Fruit fly (Drosophila melanogaster) whole organism, embryonic: Measurements from ENCODE around the gene CG43895.
A peak's percentile ranks its signal among the peaks of the same experiment; 100 is the strongest.

ENCODE experiments used
- Antp ChIP-seq: fragments of 200-800 bp; sonication (Bioruptor generic); optimal IDR thresholded peaks from 3 replicates; lab custom pipeline; 2016; ENCODE audit warnings: missing biosample characterization, missing genetic modification characterization
- Asciz ChIP-seq: fragments of 200-800 bp; sonication (Bioruptor generic); optimal IDR thresholded peaks from 2 replicates; lab custom pipeline; 2017; ENCODE audit warnings: missing biosample characterization, mild to moderate bottlenecking, missing genetic modification characterization, missing genetic modification reagents
- Atf3 ChIP-seq: fragments of 200-800 bp; sonication (Bioruptor generic); optimal IDR thresholded peaks from 3 replicates; lab custom pipeline; 2016; ENCODE audit warnings: missing biosample characterization, missing genetic modification characterization
- BEAF-32 ChIP-seq: fragments of 200-800 bp; sonication (Bioruptor generic); optimal IDR thresholded peaks from 3 replicates; lab custom pipeline; 2017; ENCODE audit warnings: missing biosample characterization, missing genetic modification characterization, mild to moderate bottlenecking, moderate library complexity, missing genetic modification reagents
- CG10321 ChIP-seq: fragments of 200-800 bp; sonication (Bioruptor generic); IDR thresholded peaks from 2 replicates; pipeline ENCODE4 v1.3.6; 2022; ENCODE audit warnings: missing biosample characterization, missing genetic modification characterization
- CG11247 ChIP-seq: fragments of 200-800 bp; sonication (Bioruptor generic); IDR thresholded peaks from 2 replicates; pipeline ENCODE4 v1.3.6; 2022; ENCODE audit warnings: missing biosample characterization, missing genetic modification characterization
- CG12155 ChIP-seq: fragments of 200-800 bp; sonication (Bioruptor generic); optimal IDR thresholded peaks from 3 replicates; lab custom pipeline; 2016; ENCODE audit warnings: missing biosample characterization, missing genetic modification characterization
- CG1647 ChIP-seq: fragments of 200-800 bp; sonication (Bioruptor generic); optimal IDR thresholded peaks from 3 replicates; lab custom pipeline; 2016; ENCODE audit warnings: missing biosample characterization, missing genetic modification characterization
- CG18476 ChIP-seq: fragments of 200-800 bp; sonication (Bioruptor generic); optimal IDR thresholded peaks from 2 replicates; lab custom pipeline; 2016; ENCODE audit warnings: missing biosample characterization, mild to moderate bottlenecking, missing genetic modification characterization
- CG30403 ChIP-seq: fragments of 200-800 bp; sonication (Bioruptor generic); optimal IDR thresholded peaks from 3 replicates; lab custom pipeline; 2016; ENCODE audit warnings: missing biosample characterization, missing genetic modification characterization
- CG3995 ChIP-seq: fragments of 200-800 bp; sonication (Bioruptor generic); optimal IDR thresholded peaks from 3 replicates; lab custom pipeline; 2016; ENCODE audit warnings: missing biosample characterization, missing genetic modification characterization
- CG42726 ChIP-seq: fragments of 200-800 bp; sonication (Bioruptor generic); IDR thresholded peaks from 2 replicates; pipeline ENCODE4 v1.3.6; 2022; ENCODE audit warnings: missing biosample characterization, missing genetic modification characterization; ENCODE audit not compliant: partially characterized antibody
- CG5245 ChIP-seq: fragments of 200-800 bp; sonication (Bioruptor generic); optimal IDR thresholded peaks from 3 replicates; lab custom pipeline; 2016; ENCODE audit warnings: missing biosample characterization, missing genetic modification characterization
- CG9876 ChIP-seq: fragments of 200-800 bp; sonication (Bioruptor generic); optimal IDR thresholded peaks from 2 replicates; lab custom pipeline; 2016; ENCODE audit warnings: missing biosample characterization, missing genetic modification characterization
- CHES-1-like ChIP-seq: fragments of 200-800 bp; sonication (Bioruptor generic); optimal IDR thresholded peaks from 2 replicates; lab custom pipeline; 2016; ENCODE audit warnings: missing biosample characterization, missing genetic modification characterization
- CTCF ChIP-seq: fragments of 200-800 bp; sonication (Bioruptor generic); optimal IDR thresholded peaks from 2 replicates; lab custom pipeline; 2017; ENCODE audit warnings: missing biosample characterization, mild to moderate bottlenecking, missing genetic modification characterization, moderate library complexity
- CoRest ChIP-seq: fragments of 200-800 bp; sonication (Bioruptor generic); optimal IDR thresholded peaks from 3 replicates; lab custom pipeline; 2018; ENCODE audit warnings: missing biosample characterization, mild to moderate bottlenecking, missing genetic modification characterization, moderate library complexity
- Dp ChIP-seq: fragments of 200-800 bp; sonication (Bioruptor generic); optimal IDR thresholded peaks from 2 replicates; lab custom pipeline; 2018; ENCODE audit warnings: missing biosample characterization, mild to moderate bottlenecking, missing genetic modification characterization, moderate library complexity
- Eip74EF ChIP-seq, 2 experiments: fragments of 200-800 bp in 1 of 2; fragments of >200 bp in 1 of 2; sonication (Bioruptor generic) in 1 of 2; optimal IDR thresholded peaks; 2 replicates each; lab custom pipeline; 2017 to 2019; ENCODE audit warnings: missing biosample characterization in 2 of 2, missing genetic modification characterization in 2 of 2, mild to moderate bottlenecking in 1 of 2, moderate library complexity in 1 of 2
- Fer2 ChIP-seq: fragments of 200-800 bp; sonication (Bioruptor generic); optimal IDR thresholded peaks from 2 replicates; lab custom pipeline; 2018; ENCODE audit warnings: missing biosample characterization, mild to moderate bottlenecking, missing genetic modification characterization, moderate library complexity
- HLH4C ChIP-seq: fragments of 200-800 bp; sonication (Bioruptor generic); IDR thresholded peaks from 3 replicates; pipeline ENCODE4 v1.3.6; 2022; ENCODE audit warnings: missing biosample characterization, missing genetic modification characterization; ENCODE audit not compliant: partially characterized antibody
- Hr39 ChIP-seq: fragments of >200 bp; optimal IDR thresholded peaks from 2 replicates; lab custom pipeline; 2017
- Hsf ChIP-seq: fragments of 200-800 bp; sonication (Bioruptor generic); optimal IDR thresholded peaks from 3 replicates; lab custom pipeline; 2016; ENCODE audit warnings: missing biosample characterization, missing genetic modification characterization
- Lhr ChIP-seq: fragments of 200-800 bp; sonication (Bioruptor generic); optimal IDR thresholded peaks from 3 replicates; lab custom pipeline; 2017; ENCODE audit warnings: mild to moderate bottlenecking, missing biosample characterization, missing genetic modification reagents, missing genetic modification characterization
- Med ChIP-seq: fragments of 200-800 bp; sonication (Bioruptor generic); peaks from one replicate; lab custom pipeline; 2016; ENCODE audit warnings: missing biosample characterization, missing genetic modification characterization, mild to moderate bottlenecking, inconsistent platforms, moderate library complexity
- NK7.1 ChIP-seq: fragments of 200-800 bp; sonication (Bioruptor generic); optimal IDR thresholded peaks from 3 replicates; lab custom pipeline; 2016; ENCODE audit warnings: missing biosample characterization, missing genetic modification characterization
- PHDP ChIP-seq: fragments of 200-800 bp; sonication (Bioruptor generic); optimal IDR thresholded peaks from 3 replicates; lab custom pipeline; 2018; ENCODE audit warnings: missing biosample characterization, mild to moderate bottlenecking, missing genetic modification characterization, moderate library complexity
- Poxn ChIP-seq: fragments of 200-800 bp; sonication (Bioruptor generic); IDR thresholded peaks from 2 replicates; pipeline ENCODE4 v1.3.6; 2022; ENCODE audit warnings: missing biosample characterization, missing genetic modification characterization
- ato ChIP-seq: fragments of 200-800 bp; sonication (Bioruptor generic); IDR thresholded peaks from 2 replicates; pipeline ENCODE4 v1.3.6; 2022; ENCODE audit warnings: missing biosample characterization, missing genetic modification characterization; ENCODE audit not compliant: partially characterized antibody
- bsh ChIP-seq, 2 experiments: fragments of 200-800 bp; sonication (Bioruptor generic); optimal IDR thresholded peaks; 2 replicates each; lab custom pipeline; 2017 to 2018; ENCODE audit warnings: mild to moderate bottlenecking in 2 of 2, missing biosample characterization in 2 of 2, missing genetic modification characterization in 2 of 2, moderate library complexity in 1 of 2
- ems ChIP-seq: fragments of 200-800 bp; sonication (Bioruptor generic); optimal IDR thresholded peaks from 3 replicates; lab custom pipeline; 2016; ENCODE audit warnings: missing biosample characterization, missing genetic modification characterization
- fru ChIP-seq: fragments of >200 bp; optimal IDR thresholded peaks from 2 replicates; lab custom pipeline; 2017
- hb ChIP-seq: fragments of 200-800 bp; sonication (Bioruptor generic); IDR thresholded peaks from 3 replicates; pipeline ENCODE4 v1.3.6; 2022; ENCODE audit warnings: missing biosample characterization, missing genetic modification characterization; ENCODE audit not compliant: partially characterized antibody
- insv ChIP-seq, 2 experiments: fragments of 200-800 bp; sonication (Bioruptor generic); optimal IDR thresholded peaks; 3 replicates each; lab custom pipeline; 2016 to 2018; ENCODE audit warnings: missing biosample characterization in 2 of 2, missing genetic modification characterization in 2 of 2
- nom ChIP-seq: fragments of 200-800 bp; sonication (Bioruptor generic); optimal IDR thresholded peaks from 2 replicates; lab custom pipeline; 2017; ENCODE audit warnings: missing biosample characterization, missing genetic modification characterization, mild to moderate bottlenecking, moderate library complexity, missing genetic modification reagents
- org-1 ChIP-seq: fragments of 200-800 bp; sonication (Bioruptor generic); optimal IDR thresholded peaks from 2 replicates; lab custom pipeline; 2017; ENCODE audit warnings: missing biosample characterization, missing genetic modification characterization
- otp ChIP-seq: fragments of 200-800 bp; sonication (Bioruptor generic); IDR thresholded peaks from 3 replicates; pipeline ENCODE4, ENCODE4 v1.3.6; 2022; ENCODE audit warnings: missing biosample characterization, missing genetic modification characterization
- p53 ChIP-seq: fragments of 200-800 bp; sonication (Bioruptor generic); optimal IDR thresholded peaks from 2 replicates; lab custom pipeline; 2016; ENCODE audit warnings: missing biosample characterization, missing genetic modification characterization
- phol ChIP-seq: fragments of 200-800 bp; sonication (Bioruptor generic); optimal IDR thresholded peaks from 3 replicates; lab custom pipeline; 2018; ENCODE audit warnings: missing biosample characterization, mild to moderate bottlenecking, missing genetic modification characterization, moderate library complexity
- prd ChIP-seq, 3 experiments: fragments of >200 bp in 2 of 3; fragments of 200-800 bp in 1 of 3; sonication (Bioruptor generic) in 1 of 3; optimal IDR thresholded peaks in 2 of 3; IDR thresholded peaks in 1 of 3; 2 replicates in 2 of 3; 3 replicates in 1 of 3; pipeline versions ENCODE4 v1.3.6 to Lab custom; 2017 to 2022; ENCODE audit warnings: missing biosample characterization in 1 of 3, missing genetic modification characterization in 1 of 3
- pzg ChIP-seq: fragments of 200-800 bp; sonication (Bioruptor generic); optimal IDR thresholded peaks from 3 replicates; lab custom pipeline; 2018; ENCODE audit warnings: missing biosample characterization, mild to moderate bottlenecking, missing genetic modification characterization, moderate library complexity
- row ChIP-seq: fragments of 200-800 bp; sonication (Bioruptor generic); IDR thresholded peaks from 3 replicates; pipeline ENCODE4 v1.3.6; 2022; ENCODE audit warnings: missing biosample characterization, missing genetic modification characterization
- scrt ChIP-seq: fragments of 200-800 bp; sonication (Bioruptor generic); optimal IDR thresholded peaks from 2 replicates; lab custom pipeline; 2018; ENCODE audit warnings: missing biosample characterization, mild to moderate bottlenecking, missing genetic modification characterization, moderate library complexity
- sima ChIP-seq: fragments of 200-800 bp; sonication (Bioruptor generic); optimal IDR thresholded peaks from 2 replicates; lab custom pipeline; 2016; ENCODE audit warnings: missing biosample characterization, missing genetic modification characterization
- sisA ChIP-seq: fragments of 200-800 bp; sonication (Bioruptor generic); IDR thresholded peaks from 2 replicates; pipeline ENCODE4 v1.3.6; 2022; ENCODE audit warnings: missing biosample characterization, missing genetic modification characterization
- slp2 ChIP-seq: fragments of 200-800 bp; sonication (Bioruptor generic); optimal IDR thresholded peaks from 2 replicates; lab custom pipeline; 2016; ENCODE audit warnings: missing biosample characterization, missing genetic modification characterization
- sug ChIP-seq: fragments of 200-800 bp; optimal IDR thresholded peaks from 2 replicates; lab custom pipeline; 2019; ENCODE audit warnings: missing biosample characterization, mild to moderate bottlenecking, missing genetic modification characterization, moderate library complexity
- wor ChIP-seq: fragments of 200-800 bp; sonication (Bioruptor generic); IDR thresholded peaks from 2 replicates; pipeline ENCODE4 v1.3.6; 2022; ENCODE audit warnings: missing biosample characterization, missing genetic modification characterization
- zf30C ChIP-seq: fragments of 200-800 bp; sonication (Bioruptor generic); optimal IDR thresholded peaks from 3 replicates; lab custom pipeline; 2018; ENCODE audit warnings: missing biosample characterization, mild to moderate bottlenecking, missing genetic modification characterization
- zfh1 ChIP-seq: fragments of 200-800 bp; sonication (Bioruptor generic); IDR thresholded peaks from 3 replicates; pipeline ENCODE4 v1.3.6; 2022; ENCODE audit warnings: missing biosample characterization, missing genetic modification characterization

Gene CG43895

dm6 chr3L:21821780-21822179 lies 8.3 kb upstream of the CG43895 start, which contains the start of gene CycH (continued):
- TF ChIP-seq CoRest (tag; lab: Kevin White, UChicago) (peak; percentile 36), CG10321 (GFP tag; lab: Robert Waterston, UW) (0 out of 2 replicates have a peak, but pooled peaks have one; percentile 20), bsh (GFP tag; optimal IDR thresholded peaks at IDR 0.05; lab: Kevin White, UChicago) (no peak), Dp (peak; percentile 42), Hsf (GFP tag; lab: Kevin White, UChicago) (peak; percentile 42), Eip74EF (GFP tag; optimal IDR thresholded peaks at IDR 0.05; lab: Kevin White, UChicago) (no peak), HLH4C (GFP tag; lab: Robert Waterston, UW) (no peak), ato (GFP tag; lab: Robert Waterston, UW) (0 out of 2 replicates have a peak, but pooled peaks have one; percentile 11), CG11247 (GFP tag; lab: Robert Waterston, UW) (peak; percentile 24; the same call in 1 of the 2 replicates), slp2 (GFP tag; lab: Kevin White, UChicago) (peak; percentile 39), CTCF (GFP tag; lab: Kevin White, UChicago) (no peak), CG30403 (GFP tag; lab: Kevin White, UChicago) (peak; percentile 62), org-1 (no peak), sisA (GFP tag; lab: Robert Waterston, UW) (peak; percentile 19; the same call in 1 of the 2 replicates), zf30C (GFP tag; lab: Kevin White, UChicago) (no peak), p53 (GFP tag; lab: Kevin White, UChicago) (peak; percentile 41), Med (GFP tag; lab: Kevin White, UChicago) (peak; percentile 89), Asciz (GFP tag; lab: Kevin White, UChicago) (no peak), Fer2 (tag; lab: Kevin White, UChicago) (peak; percentile 8), CG1647 (GFP tag; lab: Kevin White, UChicago) (peak; percentile 7), fru (no peak), Atf3 (GFP tag; lab: Kevin White, UChicago) (no peak), Lhr (GFP tag; lab: Kevin White, UChicago) (peak; percentile 11), pzg (GFP tag; lab: Kevin White, UChicago) (peak; percentile 66), zfh1 (0 out of 3 replicates have a peak, but pooled peaks have one; percentile 44), PHDP (no peak), NK7.1 (GFP tag; lab: Kevin White, UChicago) (no peak), Hr39 (lab: Kevin White, UChicago) (no peak), wor (GFP tag; lab: Robert Waterston, UW) (no peak), otp (GFP tag; lab: Robert Waterston, UW) (0 out of 3 replicates have a peak, but pooled peaks have one; percentile 10), CG18476 (GFP tag; lab: Kevin White, UChicago) (no peak), BEAF-32 (peak; percentile 23), Antp (GFP tag; lab: Kevin White, UChicago) (peak; percentile 53), CG12155 (GFP tag; lab: Kevin White, UChicago) (peak; percentile 47), phol (tag; lab: Kevin White, UChicago) (peak; percentile 45), ems (GFP tag; lab: Kevin White, UChicago) (peak; percentile 32), CHES-1-like (GFP tag; lab: Kevin White, UChicago) (peak; percentile 25), scrt (GFP tag; lab: Kevin White, UChicago) (peak; percentile 84), hb (GFP tag; lab: Robert Waterston, UW) (no peak), CG3995 (GFP tag; lab: Kevin White, UChicago) (peak; percentile 97), sima (GFP tag; lab: Kevin White, UChicago) (no peak), prd (optimal IDR thresholded peaks at IDR 0.05; lab: Kevin White, UChicago) (no peak), prd (GFP tag; IDR thresholded peaks at IDR 0.05; lab: Robert Waterston, UW) (no peak), CG42726 (GFP tag; lab: Robert Waterston, UW) (0 out of 2 replicates have a peak, but pooled peaks have one; percentile 36), nom (peak; percentile 33), row (peak; percentile 88), CG5245 (GFP tag; lab: Kevin White, UChicago) (peak; percentile 6), insv (GFP tag; optimal IDR thresholded peaks at IDR 0.05; lab: Kevin White, UChicago) (peak in 1 of 2 experiments; percentile 1), sug (tag; lab: Kevin White, UChicago) (no peak), Poxn (GFP tag; lab: Robert Waterston, UW) (no peak), CG9876 (GFP tag; lab: Kevin White, UChicago) (no peak)
